Worm (Caenorhabditis elegans) whole organism, young adult: ENCODE data around the gene F49C5.3.

Experiments used
- ZK185.1 ChIP-seq: sonication (generic microtip); optimal IDR thresholded peaks from 2 replicates; lab custom pipeline; 2016; ENCODE audit warnings: mild to moderate bottlenecking, missing genetic modification characterization, missing compliant biosample characterization; ENCODE audit not compliant: poor library complexity, severe bottlenecking
- ama-1 ChIP-seq, 3 experiments: fragments of 150-350 bp in 1 of 3; sonication (generic microtip) in 2 of 3; optimal IDR thresholded peaks; 2 replicates each; lab custom pipeline; 2014 to 2018; ENCODE audit warnings: missing biosample characterization in 2 of 3, missing genetic modification characterization in 2 of 3, missing genetic modification reagents in 2 of 3
- atf-7 ChIP-seq: sonication (generic microtip); optimal IDR thresholded peaks from 2 replicates; lab custom pipeline; 2017; ENCODE audit warnings: mild to moderate bottlenecking, missing genetic modification characterization, missing compliant biosample characterization
- him-1 ChIP-seq: sonication (generic microtip); optimal IDR thresholded peaks from 2 replicates; lab custom pipeline; 2016; ENCODE audit warnings: missing genotype, missing genetic modification reagents, missing genetic modification characterization, missing compliant biosample characterization
- madf-8 ChIP-seq: fragments of 200-800 bp; sonication (Bioruptor generic); conservative IDR thresholded peaks from 2 replicates; pipeline ENCODE4 v1.3.6; 2022; ENCODE audit warnings: missing genetic modification reagents, missing genetic modification characterization, missing compliant biosample characterization
- nfya-1 ChIP-seq: sonication (generic microtip); optimal IDR thresholded peaks from 2 replicates; lab custom pipeline; 2017; ENCODE audit warnings: antibody characterized with exemption, missing compliant biosample characterization, missing genetic modification characterization, borderline replicate concordance; ENCODE audit not compliant: insufficient read depth
- nhr-27 ChIP-seq: fragments of 200-800 bp; sonication (Bioruptor generic); optimal IDR thresholded peaks from 2 replicates; lab custom pipeline; 2018; ENCODE audit warnings: mild to moderate bottlenecking, missing genetic modification characterization, moderate library complexity, missing compliant biosample characterization
- unc-62 ChIP-seq: fragments of 150-350 bp; optimal IDR thresholded peaks from 2 replicates; lab custom pipeline; 2014; ENCODE audit warnings: missing biosample characterization, missing genetic modification reagents, missing genetic modification characterization
- ztf-25 ChIP-seq: fragments of 200-800 bp; sonication (Bioruptor generic); IDR thresholded peaks from 2 replicates; pipeline ENCODE4 v1.3.6; 2022; ENCODE audit warnings: missing genetic modification reagents, missing genetic modification characterization, missing compliant biosample characterization

- TF ChIP-seq ama-1 (optimal IDR thresholded peaks at IDR 0.05; lab: Kevin White, UChicago) (no peak), ama-1 (GFP tag; optimal IDR thresholded peaks at IDR 0.05; lab: Kevin White, UChicago) (no peak), madf-8 (no peak), atf-7 (tag; lab: Kevin White, UChicago) (no peak), him-1 (tag; lab: Kevin White, UChicago) (no peak), ztf-25 (no peak), nhr-27 (tag; lab: Kevin White, UChicago) (no peak), nfya-1 (no peak), unc-62 (GFP tag; lab: Kevin White, UChicago) (no peak), ZK185.1 (tag; lab: Kevin White, UChicago) (no peak)
Observed at ce11 chrII:12527947-12528346, 8.4 kb upstream of the F49C5.3 start, which contains the start of gene srx-119.
